Worm (Caenorhabditis elegans) whole organism, mixed stage, embryonic: Measurements from ENCODE around the gene mrps-34.

Experiments
- ceh-39 ChIP-seq: fragments of 150-350 bp; optimal IDR thresholded peaks from 2 replicates; lab custom pipeline; 2014; ENCODE audit warnings: missing biosample characterization, missing genetic modification characterization
- ces-1 ChIP-seq: fragments of 150-350 bp; optimal IDR thresholded peaks from 2 replicates; lab custom pipeline; 2014; ENCODE audit warnings: missing biosample characterization, missing genetic modification reagents, missing genetic modification characterization
- nhr-237 ChIP-seq: fragments of 150-350 bp; optimal IDR thresholded peaks from 2 replicates; lab custom pipeline; 2014; ENCODE audit warnings: missing biosample characterization, missing genetic modification characterization
- unc-120 ChIP-seq: sonication (generic microtip); optimal IDR thresholded peaks from 2 replicates; lab custom pipeline; 2017; ENCODE audit warnings: missing genetic modification characterization, missing compliant biosample characterization; ENCODE audit not compliant: poor library complexity, severe bottlenecking
- unc-62 ChIP-seq: fragments of 150-350 bp; optimal IDR thresholded peaks from 2 replicates; lab custom pipeline; 2014; ENCODE audit warnings: missing biosample characterization, missing genetic modification reagents, missing genetic modification characterization

DNA sequence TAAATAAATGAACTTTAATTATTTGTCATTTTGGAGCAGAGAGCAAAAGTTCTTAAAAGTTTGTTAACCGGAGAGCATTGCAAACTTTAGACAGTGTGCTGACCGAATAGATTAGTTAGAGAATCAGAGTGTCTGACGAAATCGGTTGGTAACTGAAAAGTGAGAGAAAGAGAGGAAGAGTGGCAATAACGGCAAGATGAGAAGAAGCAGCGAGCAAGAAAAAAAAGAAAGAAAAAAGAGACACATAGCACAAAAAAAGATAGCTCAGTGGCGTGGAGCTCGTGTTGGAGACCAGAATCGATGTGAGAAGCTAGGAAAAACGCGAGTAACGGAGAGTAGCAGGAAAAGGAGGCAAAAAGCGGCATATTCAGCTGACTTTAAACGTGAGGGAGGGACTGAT lies 37.9 kb downstream of the mrps-34 start:
- TF ChIP-seq unc-62 (GFP tag; lab: Kevin White, UChicago) (no peak), nhr-237 (tag; lab: Kevin White, UChicago) (no peak), ceh-39 (tag; lab: Kevin White, UChicago) (no peak), unc-120 (tag; lab: Kevin White, UChicago) (peak; percentile 44), ces-1 (GFP tag; lab: Kevin White, UChicago) (peak; percentile 56)
